Worm (Caenorhabditis elegans): ENCODE measurements around the gene add-2.

add-2 gene

ce11 chrV:12039755-12040154, 26.5 kb upstream of the add-2 start:
- TF ChIP-seq hmg-4 (GFP tag; optimal IDR thresholded peaks at IDR 0.05) (peak; percentile 52), sea-1 (GFP tag; conservative IDR thresholded peaks at IDR 0.05) (0 out of 2 replicates have a peak, but pooled peaks have one; percentile 7), pes-1 (GFP tag; IDR thresholded peaks at IDR 0.05) (no peak)

DNA sequence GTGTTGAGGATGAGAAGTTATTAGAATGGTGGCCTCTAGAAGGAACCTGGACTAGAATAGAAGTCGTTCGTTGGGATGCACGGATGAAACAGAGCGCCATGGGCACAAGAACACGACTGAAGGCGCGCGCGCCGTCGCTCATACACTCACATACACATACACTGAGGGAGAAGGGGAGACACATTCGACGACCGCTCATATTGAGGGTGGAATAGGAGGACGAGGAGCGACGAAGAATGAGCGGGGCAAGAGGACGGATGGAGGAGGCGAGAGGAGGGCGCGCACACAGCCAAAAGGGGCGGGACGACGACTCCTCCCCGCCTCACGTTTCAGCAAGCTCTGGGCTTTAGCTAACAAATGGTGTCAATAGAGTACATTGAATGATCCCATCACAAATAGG, 25.6 kb upstream of the add-2 start:
- TF ChIP-seq B0310.2 (tag; optimal IDR thresholded peaks at IDR 0.05) (no peak), ets-7 (tag; optimal IDR thresholded peaks at IDR 0.05) (no peak), F13C5.2 (tag; optimal IDR thresholded peaks at IDR 0.05) (no peak), pes-1 (GFP tag; IDR thresholded peaks at IDR 0.05) (no peak), ama-1 (optimal IDR thresholded peaks at IDR 0.05) (no peak), ceh-36 (tag; optimal IDR thresholded peaks at IDR 0.05) (no peak), ceh-13 (GFP tag; optimal IDR thresholded peaks at IDR 0.05) (no peak), flt-1 (GFP tag; IDR thresholded peaks at IDR 0.05) (no peak), scrt-1 (GFP tag; IDR thresholded peaks at IDR 0.05) (peak; percentile 54; the same call in 1 of the 2 replicates), hmg-4 (GFP tag; optimal IDR thresholded peaks at IDR 0.05) (peak; percentile 62), hmbx-1 (tag; optimal IDR thresholded peaks at IDR 0.05) (no peak), hnd-1 (tag; optimal IDR thresholded peaks at IDR 0.05) (no peak), aly-1 (tag; optimal IDR thresholded peaks at IDR 0.05) (peak; percentile 8), sea-1 (GFP tag; conservative IDR thresholded peaks at IDR 0.05) (no peak), tbx-11 (GFP tag; IDR thresholded peaks at IDR 0.05) (no peak), tra-4 (tag; optimal IDR thresholded peaks at IDR 0.05) (no peak), tbx-37 (GFP tag; conservative IDR thresholded peaks at IDR 0.05) (no peak)

- TF ChIP-seq ama-1 (optimal IDR thresholded peaks at IDR 0.05) (no peak), ceh-13 (GFP tag; optimal IDR thresholded peaks at IDR 0.05) (no peak)
Measured at ce11 chrV:12038317-12038716, 25.1 kb upstream of the add-2 start.

DNA sequence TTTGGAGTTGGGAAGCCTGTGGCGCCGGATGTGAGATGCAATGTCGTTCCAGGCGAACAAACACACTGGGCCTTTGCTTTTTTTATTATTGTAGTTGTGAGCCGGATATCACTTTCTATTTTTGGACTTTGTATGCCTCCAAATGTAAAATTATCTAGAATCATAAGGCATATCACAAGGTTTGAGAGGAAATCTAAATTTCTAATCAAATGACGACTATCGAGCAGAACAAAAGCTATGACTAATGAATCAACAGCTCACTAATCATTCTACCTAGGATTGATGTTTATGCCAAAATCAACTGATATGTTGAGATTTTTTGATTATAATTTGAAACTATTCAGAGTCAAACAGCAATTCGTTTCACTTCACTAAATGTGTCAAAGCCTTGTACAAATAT, 24.7 kb upstream of the add-2 start:
- TF ChIP-seq flt-1 (GFP tag; IDR thresholded peaks at IDR 0.05) (no peak), F13C5.2 (tag; optimal IDR thresholded peaks at IDR 0.05) (no peak), hmg-4 (GFP tag; optimal IDR thresholded peaks at IDR 0.05) (no peak), sea-1 (GFP tag; conservative IDR thresholded peaks at IDR 0.05) (no peak), ama-1 (optimal IDR thresholded peaks at IDR 0.05) (no peak), tbx-11 (GFP tag; IDR thresholded peaks at IDR 0.05) (no peak), ceh-13 (GFP tag; optimal IDR thresholded peaks at IDR 0.05) (no peak), aly-1 (tag; optimal IDR thresholded peaks at IDR 0.05) (no peak), hnd-1 (tag; optimal IDR thresholded peaks at IDR 0.05) (no peak), tbx-37 (GFP tag; conservative IDR thresholded peaks at IDR 0.05) (no peak), pes-1 (GFP tag; IDR thresholded peaks at IDR 0.05) (no peak), ets-7 (tag; optimal IDR thresholded peaks at IDR 0.05) (no peak), hmbx-1 (tag; optimal IDR thresholded peaks at IDR 0.05) (no peak), scrt-1 (GFP tag; IDR thresholded peaks at IDR 0.05) (no peak), tra-4 (tag; optimal IDR thresholded peaks at IDR 0.05) (no peak), B0310.2 (tag; optimal IDR thresholded peaks at IDR 0.05) (no peak), ceh-36 (tag; optimal IDR thresholded peaks at IDR 0.05) (no peak)

DNA sequence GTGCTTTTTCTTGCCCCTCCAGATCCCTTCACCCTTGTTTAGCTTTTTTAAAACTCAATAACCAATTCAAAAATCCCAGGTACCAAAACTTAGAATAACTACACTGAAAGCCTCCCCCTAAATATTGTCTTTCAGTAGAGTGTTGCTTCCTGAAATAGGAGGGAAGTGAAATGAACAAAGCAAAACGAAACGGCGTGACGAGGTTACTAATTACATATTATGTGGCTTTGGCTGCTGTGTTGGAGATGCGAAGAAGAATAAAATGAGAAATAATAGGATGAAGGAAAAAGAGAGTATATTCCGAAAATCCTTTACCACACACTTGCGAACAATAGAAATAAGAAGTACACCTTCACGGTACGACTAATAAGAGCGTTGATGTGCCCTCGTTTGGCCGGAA, 22.9 kb upstream of the add-2 start:
- TF ChIP-seq hnd-1 (tag; optimal IDR thresholded peaks at IDR 0.05) (no peak), ceh-13 (GFP tag; optimal IDR thresholded peaks at IDR 0.05) (no peak), B0310.2 (tag; optimal IDR thresholded peaks at IDR 0.05) (no peak), aly-1 (tag; optimal IDR thresholded peaks at IDR 0.05) (no peak), scrt-1 (GFP tag; IDR thresholded peaks at IDR 0.05) (no peak)

DNA sequence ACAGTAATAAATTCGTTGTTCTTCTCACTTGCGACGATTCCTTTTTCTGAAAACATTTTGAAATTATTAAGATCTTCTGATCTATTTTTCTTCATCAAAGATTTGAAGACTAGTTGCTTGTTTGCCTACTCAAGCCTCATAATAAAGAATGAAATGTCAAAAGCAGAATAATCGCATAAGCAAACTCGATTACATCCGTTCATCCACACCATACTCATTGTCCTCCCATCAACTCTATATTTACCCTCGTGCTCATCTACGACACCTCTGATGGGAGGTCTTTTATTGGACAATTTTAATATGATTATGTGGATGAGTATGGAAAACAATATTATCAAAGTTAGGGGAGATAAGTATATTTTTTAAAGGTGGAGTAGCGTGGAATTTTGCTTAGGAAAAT, 20.6 kb upstream of the add-2 start:
- TF ChIP-seq tra-4 (tag; optimal IDR thresholded peaks at IDR 0.05) (no peak), hmbx-1 (tag; optimal IDR thresholded peaks at IDR 0.05) (no peak), ama-1 (optimal IDR thresholded peaks at IDR 0.05) (no peak), hmg-4 (GFP tag; optimal IDR thresholded peaks at IDR 0.05) (no peak), B0310.2 (tag; optimal IDR thresholded peaks at IDR 0.05) (no peak), ets-7 (tag; optimal IDR thresholded peaks at IDR 0.05) (no peak), flt-1 (GFP tag; IDR thresholded peaks at IDR 0.05) (no peak), F13C5.2 (tag; optimal IDR thresholded peaks at IDR 0.05) (no peak), scrt-1 (GFP tag; IDR thresholded peaks at IDR 0.05) (no peak), sea-1 (GFP tag; conservative IDR thresholded peaks at IDR 0.05) (no peak), pes-1 (GFP tag; IDR thresholded peaks at IDR 0.05) (no peak), tbx-37 (GFP tag; conservative IDR thresholded peaks at IDR 0.05) (no peak), ceh-36 (tag; optimal IDR thresholded peaks at IDR 0.05) (no peak), aly-1 (tag; optimal IDR thresholded peaks at IDR 0.05) (no peak)

DNA sequence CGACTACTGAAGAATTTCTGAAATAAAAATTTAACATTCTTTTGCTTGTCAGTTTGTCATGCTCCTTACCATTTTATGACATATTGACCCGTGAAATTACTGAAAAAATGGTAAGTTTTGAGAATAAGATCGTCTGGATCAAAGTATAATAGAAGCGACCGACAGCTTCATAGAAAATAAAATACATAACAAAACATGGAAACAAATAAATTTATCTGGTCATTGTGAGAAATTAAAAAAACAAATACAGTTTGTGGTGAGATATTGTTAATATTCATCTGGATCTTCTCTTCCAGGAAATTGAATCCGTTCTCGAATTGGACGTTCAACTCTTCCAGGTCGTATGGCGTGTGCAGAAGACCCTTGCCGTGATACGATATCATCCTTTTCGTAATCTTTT, 18.9 kb upstream of the add-2 start, which contains the start of gene pkc-1:
pkc-1 (minus strand) TSS at position 101 of the 400 bp plus-strand sequence.
- TF ChIP-seq ets-7 (tag; optimal IDR thresholded peaks at IDR 0.05), result no peak
- no peak for TF ChIP-seq pes-1 (GFP tag; IDR thresholded peaks at IDR 0.05)
- TF ChIP-seq ama-1 (optimal IDR thresholded peaks at IDR 0.05), result no peak
- TF ChIP-seq F13C5.2 (tag; optimal IDR thresholded peaks at IDR 0.05), result no peak
- TF ChIP-seq ceh-13 (GFP tag; optimal IDR thresholded peaks at IDR 0.05), result no peak
- TF ChIP-seq B0310.2 (tag; optimal IDR thresholded peaks at IDR 0.05), result no peak
- TF ChIP-seq hmg-4 (GFP tag; optimal IDR thresholded peaks at IDR 0.05), result no peak
- no peak for TF ChIP-seq ceh-36 (tag; optimal IDR thresholded peaks at IDR 0.05)

DNA sequence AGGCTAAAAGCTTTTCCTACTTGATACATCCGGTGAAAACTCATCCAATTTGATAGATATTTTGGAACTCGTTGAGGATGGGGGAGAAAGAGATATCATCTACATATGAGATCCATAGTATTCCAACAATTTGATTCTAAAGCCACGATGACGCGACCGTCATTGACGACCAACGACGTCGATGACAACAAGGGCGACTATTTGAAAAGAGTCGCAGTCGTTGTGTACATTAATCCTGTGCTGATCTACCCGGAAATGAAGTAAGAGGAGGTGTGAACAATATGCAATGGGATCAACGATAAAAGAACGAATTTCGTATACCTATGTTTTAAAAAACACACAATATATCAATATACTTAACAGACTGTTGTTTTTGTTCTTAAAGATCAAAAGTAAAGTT, 14.9 kb upstream of the add-2 start:
- TF ChIP-seq hnd-1 (tag; optimal IDR thresholded peaks at IDR 0.05) (no peak), B0310.2 (tag; optimal IDR thresholded peaks at IDR 0.05) (no peak), tbx-37 (GFP tag; conservative IDR thresholded peaks at IDR 0.05) (no peak), aly-1 (tag; optimal IDR thresholded peaks at IDR 0.05) (no peak), pes-1 (GFP tag; IDR thresholded peaks at IDR 0.05) (no peak), ets-7 (tag; optimal IDR thresholded peaks at IDR 0.05) (no peak), sea-1 (GFP tag; conservative IDR thresholded peaks at IDR 0.05) (no peak), hmg-4 (GFP tag; optimal IDR thresholded peaks at IDR 0.05) (no peak), ama-1 (optimal IDR thresholded peaks at IDR 0.05) (no peak), tbx-11 (GFP tag; IDR thresholded peaks at IDR 0.05) (no peak), F13C5.2 (tag; optimal IDR thresholded peaks at IDR 0.05) (no peak), flt-1 (GFP tag; IDR thresholded peaks at IDR 0.05) (no peak), ceh-13 (GFP tag; optimal IDR thresholded peaks at IDR 0.05) (no peak), ceh-36 (tag; optimal IDR thresholded peaks at IDR 0.05) (no peak)
